Worm (Caenorhabditis elegans) whole organism, L3 larva: Measurements from ENCODE around the gene K08E7.5.

Source experiments
- R02D3.7 ChIP-seq: fragments of 150-350 bp; optimal IDR thresholded peaks from 2 replicates; lab custom pipeline; 2014; ENCODE audit warnings: missing biosample characterization, missing genetic modification characterization
- ZK546.5 ChIP-seq: sonication (generic microtip); optimal IDR thresholded peaks from 2 replicates; lab custom pipeline; 2017; ENCODE audit warnings: missing biosample characterization, missing genetic modification characterization
- aly-2 ChIP-seq: fragments of 150-350 bp; optimal IDR thresholded peaks from 2 replicates; lab custom pipeline; 2014; ENCODE audit warnings: missing biosample characterization, missing genetic modification characterization
- ceh-28 ChIP-seq: fragments of 150-350 bp; optimal IDR thresholded peaks from 2 replicates; lab custom pipeline; 2014; ENCODE audit warnings: missing biosample characterization, missing genetic modification reagents, missing genetic modification characterization
- ceh-82 ChIP-seq: fragments of 150-350 bp; optimal IDR thresholded peaks from 2 replicates; lab custom pipeline; 2014; ENCODE audit warnings: missing biosample characterization, missing genetic modification characterization
- ceh-9 ChIP-seq: sonication (generic microtip); optimal IDR thresholded peaks from 2 replicates; lab custom pipeline; 2018; ENCODE audit warnings: missing biosample characterization, missing genetic modification characterization
- daf-12 ChIP-seq: fragments of 150-350 bp; optimal IDR thresholded peaks from 2 replicates; lab custom pipeline; 2014; ENCODE audit warnings: missing biosample characterization, missing genetic modification reagents, missing genetic modification characterization
- egl-27 ChIP-seq: sonication (generic microtip); optimal IDR thresholded peaks from 4 replicates; lab custom pipeline; 2017; ENCODE audit warnings: missing biosample characterization, missing genetic modification reagents, missing genetic modification characterization
- egl-5 ChIP-seq: fragments of 150-350 bp; optimal IDR thresholded peaks from 2 replicates; lab custom pipeline; 2017; ENCODE audit warnings: missing biosample characterization, missing genetic modification reagents, missing genetic modification characterization, inconsistent platforms
- elt-1 ChIP-seq: fragments of 150-350 bp; optimal IDR thresholded peaks from 2 replicates; lab custom pipeline; 2014; ENCODE audit warnings: missing biosample characterization, missing genetic modification characterization
- elt-2 ChIP-seq: sonication (generic microtip); optimal IDR thresholded peaks from 2 replicates; lab custom pipeline; 2016; ENCODE audit warnings: missing genetic modification reagents, mild to moderate bottlenecking, missing genetic modification characterization, missing compliant biosample characterization
- elt-3 ChIP-seq, 3 experiments: fragments of 150-350 bp in 1 of 3; sonication (generic microtip) in 2 of 3; optimal IDR thresholded peaks; 2 replicates in 2 of 3; 4 replicates in 1 of 3; lab custom pipeline; 2014 to 2017; ENCODE audit warnings: missing biosample characterization in 3 of 3, missing genetic modification characterization in 3 of 3
- eor-1 ChIP-seq, 2 experiments: fragments of 150-350 bp; optimal IDR thresholded peaks; 2 replicates each; lab custom pipeline; 2014 to 2018; ENCODE audit warnings: missing biosample characterization in 2 of 2, missing genetic modification characterization in 2 of 2
- fkh-2 ChIP-seq: fragments of 150-350 bp; optimal IDR thresholded peaks from 2 replicates; lab custom pipeline; 2014; ENCODE audit warnings: missing biosample characterization, missing genetic modification reagents, missing genetic modification characterization
- fos-1 ChIP-seq: fragments of 150-350 bp; optimal IDR thresholded peaks from 2 replicates; lab custom pipeline; 2014; ENCODE audit warnings: missing biosample characterization, missing genetic modification characterization
- hmg-11 ChIP-seq: sonication (generic microtip); optimal IDR thresholded peaks from 2 replicates; lab custom pipeline; 2016; ENCODE audit warnings: missing genetic modification characterization, missing compliant biosample characterization
- jun-1 ChIP-seq: fragments of 150-350 bp; optimal IDR thresholded peaks from 2 replicates; lab custom pipeline; 2014; ENCODE audit warnings: missing biosample characterization, missing genetic modification reagents, missing genetic modification characterization
- lin-15B ChIP-seq: fragments of 150-350 bp; optimal IDR thresholded peaks from 2 replicates; lab custom pipeline; 2014; ENCODE audit warnings: missing biosample characterization, missing genetic modification characterization
- lin-39 ChIP-seq: fragments of 150-350 bp; optimal IDR thresholded peaks from 2 replicates; lab custom pipeline; 2018; ENCODE audit warnings: missing biosample characterization, missing genetic modification reagents, missing genetic modification characterization
- lsy-12 ChIP-seq: sonication (generic microtip); optimal IDR thresholded peaks from 2 replicates; lab custom pipeline; 2016; ENCODE audit warnings: mild to moderate bottlenecking, missing genetic modification characterization, missing compliant biosample characterization
- mdl-1 ChIP-seq: fragments of 150-350 bp; optimal IDR thresholded peaks from 2 replicates; lab custom pipeline; 2014; ENCODE audit warnings: missing biosample characterization, missing genetic modification characterization
- mml-1 ChIP-seq: fragments of 150-350 bp; sonication (generic microtip); optimal IDR thresholded peaks from 3 replicates; lab custom pipeline; 2014; ENCODE audit warnings: missing biosample characterization, missing genetic modification characterization
- nhr-12 ChIP-seq: fragments of 150-350 bp; optimal IDR thresholded peaks from 2 replicates; lab custom pipeline; 2014; ENCODE audit warnings: missing biosample characterization, missing genetic modification characterization
- nhr-23 ChIP-seq: fragments of 150-350 bp; optimal IDR thresholded peaks from 2 replicates; lab custom pipeline; 2014; ENCODE audit warnings: missing biosample characterization, missing genetic modification reagents, missing genetic modification characterization
- nhr-237 ChIP-seq: fragments of 150-350 bp; optimal IDR thresholded peaks from 2 replicates; lab custom pipeline; 2014; ENCODE audit warnings: missing biosample characterization, missing genetic modification characterization
- nhr-25 ChIP-seq: sonication (generic microtip); optimal IDR thresholded peaks from 2 replicates; lab custom pipeline; 2017; ENCODE audit warnings: missing biosample characterization, missing genetic modification characterization
- nhr-28 ChIP-seq: fragments of 150-350 bp; optimal IDR thresholded peaks from 2 replicates; lab custom pipeline; 2014; ENCODE audit warnings: missing biosample characterization, missing genetic modification characterization
- nhr-43 ChIP-seq: sonication (generic microtip); optimal IDR thresholded peaks from 2 replicates; lab custom pipeline; 2016; ENCODE audit warnings: mild to moderate bottlenecking, missing genetic modification characterization, missing compliant biosample characterization; ENCODE audit not compliant: poor library complexity, severe bottlenecking
- nhr-67 ChIP-seq: fragments of 150-350 bp; optimal IDR thresholded peaks from 2 replicates; lab custom pipeline; 2014; ENCODE audit warnings: missing biosample characterization, missing genetic modification characterization
- nhr-77 ChIP-seq: fragments of 150-350 bp; optimal IDR thresholded peaks from 2 replicates; lab custom pipeline; 2014; ENCODE audit warnings: missing biosample characterization, missing genetic modification characterization
- sea-2 ChIP-seq: fragments of 150-350 bp; sonication (generic microtip); optimal IDR thresholded peaks from 4 replicates; lab custom pipeline; 2014; ENCODE audit warnings: missing biosample characterization, missing genetic modification reagents, missing genetic modification characterization
- skn-1 ChIP-seq: fragments of 150-350 bp; optimal IDR thresholded peaks from 2 replicates; lab custom pipeline; 2014; ENCODE audit warnings: missing biosample characterization, missing genetic modification characterization
- snpc-4 ChIP-seq: fragments of 150-350 bp; optimal IDR thresholded peaks from 2 replicates; lab custom pipeline; 2014; ENCODE audit warnings: missing biosample characterization, missing genetic modification characterization
- tbx-2 ChIP-seq: sonication (generic microtip); optimal IDR thresholded peaks from 2 replicates; lab custom pipeline; 2016; ENCODE audit warnings: mild to moderate bottlenecking, missing genetic modification characterization, missing compliant biosample characterization
- unc-39 ChIP-seq: sonication (generic microtip); optimal IDR thresholded peaks from 4 replicates; lab custom pipeline; 2017; ENCODE audit warnings: missing biosample characterization, missing genetic modification characterization
- unc-62 ChIP-seq: fragments of 150-350 bp; sonication (generic microtip); optimal IDR thresholded peaks from 4 replicates; lab custom pipeline; 2014; ENCODE audit warnings: missing biosample characterization, missing genetic modification reagents, missing genetic modification characterization
- zag-1 ChIP-seq: fragments of 150-350 bp; optimal IDR thresholded peaks from 2 replicates; lab custom pipeline; 2014; ENCODE audit warnings: missing biosample characterization, missing genetic modification characterization
- ztf-11 ChIP-seq: fragments of 150-350 bp; optimal IDR thresholded peaks from 2 replicates; lab custom pipeline; 2014; ENCODE audit warnings: missing biosample characterization, missing genetic modification characterization

The K08E7.5 gene

ce11 chrIV:12531047-12531446 lies 42.1 kb upstream of the K08E7.5 start, which contains the start of gene F53B2.5:
Gene F53B2.5 (minus strand): TSS chrIV:12531147.
- TF ChIP-seq nhr-28 (tag; lab: Kevin White, UChicago) (no peak), daf-12 (tag; lab: Kevin White, UChicago) (no peak), nhr-23 (tag; lab: Kevin White, UChicago) (no peak), ceh-82 (no peak), elt-2 (tag; lab: Kevin White, UChicago) (no peak), ZK546.5 (tag; lab: Kevin White, UChicago) (no peak), ceh-28 (tag; lab: Kevin White, UChicago) (no peak), elt-1 (tag; lab: Kevin White, UChicago) (no peak), egl-27 (tag; lab: Kevin White, UChicago) (no peak), hmg-11 (no peak), skn-1 (tag; lab: Kevin White, UChicago) (no peak), mml-1 (tag; lab: Kevin White, UChicago) (no peak), lin-15B (no peak), fos-1 (tag; lab: Kevin White, UChicago) (no peak), nhr-67 (no peak)
- TF ChIP-seq, all 47 proteins: peak for 0

DNA sequence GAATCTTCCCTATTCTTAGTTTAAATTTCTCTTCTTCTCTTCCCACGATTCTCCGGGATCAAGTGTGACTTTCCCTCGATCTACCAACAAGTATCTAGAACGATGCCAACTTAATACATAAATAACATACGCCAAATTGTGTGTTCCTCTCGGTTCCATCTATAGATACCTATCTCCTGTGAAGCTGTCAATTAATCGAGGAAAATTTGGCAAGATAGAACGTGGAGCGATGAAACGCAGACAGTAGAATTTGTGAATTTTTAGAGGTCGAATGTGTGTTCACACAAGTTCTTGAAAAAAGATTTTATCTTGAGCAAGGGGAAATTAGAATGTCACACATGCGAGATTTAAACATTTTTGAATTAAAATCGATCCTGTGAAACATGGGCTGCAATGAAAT lies 41.7 kb upstream of the K08E7.5 start:
- TF ChIP-seq nhr-23 (tag; lab: Kevin White, UChicago) (peak; percentile 33), elt-1 (tag; lab: Kevin White, UChicago) (peak; percentile 89), nhr-25 (tag; lab: Kevin White, UChicago) (peak; percentile 73), nhr-237 (tag; lab: Kevin White, UChicago) (no peak)

DNA sequence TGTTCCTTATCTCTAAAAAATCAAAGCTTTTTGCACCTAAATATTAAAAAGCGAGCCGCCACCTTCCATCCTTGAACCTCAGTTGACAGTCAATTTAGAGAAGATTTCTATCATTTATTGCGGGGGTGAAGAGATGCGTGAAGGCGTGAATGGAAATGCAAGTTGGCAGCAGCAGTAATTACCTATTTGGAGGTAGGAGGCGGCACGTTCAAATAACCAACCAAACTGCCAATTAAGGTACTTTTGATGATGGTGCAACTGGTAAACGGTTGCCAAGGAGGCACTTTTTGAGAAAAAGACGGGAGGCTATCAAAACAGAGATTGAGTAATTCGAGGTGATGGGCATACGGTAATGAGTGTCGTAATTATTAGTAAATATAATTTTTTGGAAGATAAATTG lies 36.8 kb upstream of the K08E7.5 start:
- TF ChIP-seq hmg-11 (no peak), nhr-25 (tag; lab: Kevin White, UChicago) (no peak), unc-39 (tag; lab: Kevin White, UChicago) (no peak), unc-62 (no peak), fkh-2 (no peak), ztf-11 (no peak), egl-5 (tag; lab: Kevin White, UChicago) (no peak), sea-2 (GFP tag; lab: Kevin White, UChicago) (no peak), skn-1 (tag; lab: Kevin White, UChicago) (no peak), egl-27 (tag; lab: Kevin White, UChicago) (no peak), elt-2 (tag; lab: Kevin White, UChicago) (no peak), ceh-9 (tag; lab: Kevin White, UChicago) (no peak), lin-39 (tag; lab: Kevin White, UChicago) (no peak), zag-1 (tag; lab: Kevin White, UChicago) (no peak), nhr-12 (no peak), elt-3 (tag; optimal IDR thresholded peaks at IDR 0.05; lab: Kevin White, UChicago) (no peak), jun-1 (tag; lab: Kevin White, UChicago) (no peak), aly-2 (no peak)

DNA sequence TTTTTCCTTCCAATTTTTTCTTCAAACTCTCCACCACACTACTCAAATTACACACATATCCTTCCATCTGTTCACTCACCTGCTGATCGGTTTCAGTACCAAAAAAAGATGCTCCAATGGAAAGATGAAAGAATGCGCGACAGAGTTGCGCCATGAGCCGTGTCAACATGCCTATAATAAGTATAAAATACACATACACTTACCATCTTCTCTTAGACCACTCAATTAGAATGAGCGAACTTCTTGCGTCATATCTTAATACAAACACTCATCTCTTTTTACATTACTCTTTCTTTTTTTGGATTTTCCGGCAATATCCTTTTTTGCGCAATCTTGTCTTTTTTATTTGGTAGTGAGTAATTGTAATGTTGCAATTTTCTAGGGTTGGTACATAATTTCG lies 35.5 kb upstream of the K08E7.5 start:
- TF ChIP-seq nhr-43: no peak
- TF ChIP-seq egl-5 (tag; lab: Kevin White, UChicago): no peak
- TF ChIP-seq nhr-28 (tag; lab: Kevin White, UChicago): no peak
- no peak for TF ChIP-seq lsy-12 (tag; lab: Kevin White, UChicago)
- TF ChIP-seq eor-1 (tag; optimal IDR thresholded peaks at IDR 0.05; lab: Kevin White, UChicago): no peak
- no peak for TF ChIP-seq nhr-77 (tag; lab: Kevin White, UChicago)
- no peak for TF ChIP-seq tbx-2 (tag; lab: Kevin White, UChicago)
- no peak for TF ChIP-seq nhr-67
- TF ChIP-seq unc-62: no peak
- no peak for TF ChIP-seq aly-2
- no peak for TF ChIP-seq snpc-4
- TF ChIP-seq R02D3.7 (tag; lab: Kevin White, UChicago): no peak
- no peak for TF ChIP-seq elt-2 (tag; lab: Kevin White, UChicago)
- no peak for TF ChIP-seq mdl-1
- no peak for TF ChIP-seq lin-15B
- TF ChIP-seq daf-12 (tag; lab: Kevin White, UChicago): no peak
- no peak for TF ChIP-seq elt-1 (tag; lab: Kevin White, UChicago)
